Worm (Caenorhabditis elegans) whole organism, late embryonic: ENCODE measurements around the gene T10B5.7.

Source experiments
- T23F11.4 ChIP-seq: fragments of 200-800 bp; sonication (Bioruptor generic); optimal IDR thresholded peaks from 2 replicates; lab custom pipeline; 2018; ENCODE audit warnings: mild to moderate bottlenecking, missing genetic modification characterization, missing compliant biosample characterization
- ahr-1 ChIP-seq: sonication (generic microtip); optimal IDR thresholded peaks from 2 replicates; lab custom pipeline; 2016; ENCODE audit warnings: missing genetic modification characterization, missing compliant biosample characterization
- che-1 ChIP-seq: sonication (generic microtip); optimal IDR thresholded peaks from 2 replicates; lab custom pipeline; 2016; ENCODE audit warnings: mild to moderate bottlenecking, missing genetic modification characterization, missing compliant biosample characterization
- nfya-1 ChIP-seq: sonication (generic microtip); optimal IDR thresholded peaks from 2 replicates; lab custom pipeline; 2017; ENCODE audit warnings: missing genetic modification characterization, mild to moderate bottlenecking, missing compliant biosample characterization, antibody characterized with exemption, moderate library complexity
- pha-2 ChIP-seq: sonication (generic microtip); optimal IDR thresholded peaks from 2 replicates; lab custom pipeline; 2017; ENCODE audit warnings: mild to moderate bottlenecking, missing genetic modification characterization, missing compliant biosample characterization

- TF ChIP-seq pha-2 (tag; lab: Kevin White, UChicago) (no peak), ahr-1 (tag; lab: Kevin White, UChicago) (no peak), nfya-1 (tag; lab: Kevin White, UChicago) (no peak), che-1 (tag; lab: Kevin White, UChicago) (no peak), T23F11.4 (GFP tag; lab: Kevin White, UChicago) (no peak)
Measured at ce11 chrV:1811035-1811434, 35.0 kb upstream of the T10B5.7 start, which contains the start of gene Y46H3A.4.
